Worm (Caenorhabditis elegans) whole organism, L1 larva: ENCODE measurements around the gene srg-27.

Experiments used
- dpl-1 ChIP-seq, 3 experiments: fragments of 150-350 bp in 2 of 3; sonication (generic microtip) in 1 of 3; optimal IDR thresholded peaks; 2 replicates each; lab custom pipeline; 2014 to 2017; ENCODE audit warnings: missing biosample characterization in 3 of 3, missing genetic modification characterization in 3 of 3, missing genetic modification reagents in 3 of 3
- elt-2 ChIP-seq: sonication (generic microtip); optimal IDR thresholded peaks from 2 replicates; lab custom pipeline; 2016; ENCODE audit warnings: missing genetic modification characterization, mild to moderate bottlenecking, inconsistent platforms, missing compliant biosample characterization, missing genetic modification reagents
- elt-3 ChIP-seq, 6 experiments: fragments of 150-350 bp in 1 of 6; sonication (generic microtip); optimal IDR thresholded peaks; 2 replicates each; lab custom pipeline; 2017 to 2018; ENCODE audit warnings: missing biosample characterization in 6 of 6, missing genetic modification characterization in 6 of 6, inconsistent platforms in 1 of 6
- fkh-10 ChIP-seq: sonication (generic microtip); optimal IDR thresholded peaks from 2 replicates; lab custom pipeline; 2017; ENCODE audit warnings: missing biosample characterization, missing genetic modification reagents, missing genetic modification characterization
- lin-13 ChIP-seq: fragments of 150-350 bp; optimal IDR thresholded peaks from 2 replicates; lab custom pipeline; 2014; ENCODE audit warnings: missing biosample characterization, missing genetic modification reagents, missing genetic modification characterization
- lir-3 ChIP-seq: sonication (generic microtip); optimal IDR thresholded peaks from 2 replicates; lab custom pipeline; 2016; ENCODE audit warnings: mild to moderate bottlenecking, missing genetic modification characterization, moderate library complexity, missing compliant biosample characterization; ENCODE audit not compliant: poor library complexity
- lsy-2 ChIP-seq, 2 experiments: fragments of 150-350 bp; optimal IDR thresholded peaks; 2 replicates each; lab custom pipeline; 2014; ENCODE audit warnings: missing biosample characterization in 2 of 2, missing genetic modification characterization in 2 of 2
- mep-1 ChIP-seq: fragments of 150-350 bp; optimal IDR thresholded peaks from 2 replicates; lab custom pipeline; 2014; ENCODE audit warnings: missing biosample characterization, missing genetic modification characterization
- ztf-11 ChIP-seq, 2 experiments: sonication (generic microtip); optimal IDR thresholded peaks; 2 replicates each; lab custom pipeline; 2016 to 2017; ENCODE audit warnings: missing genetic modification characterization in 2 of 2, missing biosample characterization in 1 of 2, missing compliant biosample characterization in 1 of 2
- ztf-4 ChIP-seq: fragments of 150-350 bp; optimal IDR thresholded peaks from 2 replicates; lab custom pipeline; 2014; ENCODE audit warnings: missing biosample characterization, missing genetic modification characterization

DNA sequence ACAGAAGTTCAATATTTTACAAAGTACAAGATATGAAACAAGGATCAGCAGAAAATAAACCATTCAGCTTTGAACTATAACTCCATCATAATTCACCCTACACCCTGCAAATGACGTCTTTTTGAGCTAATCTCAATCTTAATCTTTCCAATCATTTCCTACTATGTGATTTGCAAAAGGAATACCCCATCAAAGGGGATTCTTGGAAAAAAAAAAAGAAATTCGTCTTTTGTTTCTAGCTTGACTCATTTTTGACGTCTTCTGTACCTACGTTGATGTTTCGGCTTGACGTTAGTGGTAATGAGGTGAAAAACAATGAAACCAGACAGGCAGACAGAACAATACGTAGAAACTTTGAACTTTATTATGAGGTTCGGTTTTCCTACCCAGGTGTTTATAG is 22.6 kb downstream of the srg-27 start:
- TF ChIP-seq ztf-4 (tag; lab: Kevin White, UChicago) = no peak
- TF ChIP-seq lin-13 (GFP tag; lab: Kevin White, UChicago) = no peak
- no peak for TF ChIP-seq elt-3 (tag; optimal IDR thresholded peaks at IDR 0.05; lab: Kevin White, UChicago)
- no peak for TF ChIP-seq fkh-10
- no peak for TF ChIP-seq elt-2 (tag; lab: Kevin White, UChicago)
- no peak for TF ChIP-seq mep-1 (tag; lab: Kevin White, UChicago)
- TF ChIP-seq ztf-11 (tag; optimal IDR thresholded peaks at IDR 0.05; lab: Kevin White, UChicago) = no peak
- TF ChIP-seq lir-3 (tag; lab: Kevin White, UChicago) = no peak
- TF ChIP-seq dpl-1 (GFP tag; optimal IDR thresholded peaks at IDR 0.05; lab: Kevin White, UChicago) = no peak
- TF ChIP-seq lsy-2 (tag; optimal IDR thresholded peaks at IDR 0.05; lab: Kevin White, UChicago) = no peak
